Fruit fly (Drosophila melanogaster): ENCODE measurements around the gene Atx-1.

The Atx-1 gene

DNA sequence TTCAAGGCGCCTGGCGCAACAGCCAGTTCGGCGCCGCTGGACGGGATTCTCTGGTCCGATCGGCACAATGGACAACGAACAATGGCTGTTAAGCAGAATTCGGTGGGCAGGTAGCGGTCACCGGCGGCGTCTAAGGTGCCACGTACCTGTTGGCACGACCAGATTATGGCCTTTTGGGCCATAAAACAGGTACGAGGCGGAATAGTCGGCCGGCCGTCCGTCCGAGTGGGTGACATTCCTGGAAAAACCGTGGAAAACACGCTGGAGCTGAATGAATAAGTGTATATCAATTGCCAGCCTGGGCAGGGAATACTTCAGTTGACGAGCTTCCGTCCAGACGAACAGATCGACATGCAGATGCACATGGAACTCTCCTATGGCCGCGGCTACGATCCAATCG lies at the start of gene Atx-1:
Gene Atx-1 (plus strand): TSS at position 301 of the 400 bp plus-strand sequence.
- TF ChIP-seq CG3032 (tag; optimal IDR thresholded peaks at IDR 0.05), result no peak
- TF ChIP-seq svp (GFP tag), result no peak
- no peak for TF ChIP-seq dac (GFP tag; optimal IDR thresholded peaks at IDR 0.05)
- TF ChIP-seq ss (GFP tag; optimal IDR thresholded peaks at IDR 0.05), result no peak
- no peak for TF ChIP-seq Eip78C (GFP tag)
- TF ChIP-seq dsx (GFP tag; optimal IDR thresholded peaks at IDR 0.05; ENCODE audit: poor library complexity, severe bottlenecking), result no peak
- TF ChIP-seq Sox14 (GFP tag; optimal IDR thresholded peaks at IDR 0.05), result no peak
- no peak for TF ChIP-seq cyc (GFP tag; optimal IDR thresholded peaks at IDR 0.05)
- no peak for TF ChIP-seq lz (GFP tag; optimal IDR thresholded peaks at IDR 0.05)
- TF ChIP-seq CG4318 (GFP tag; optimal IDR thresholded peaks at IDR 0.05), result no peak
- TF ChIP-seq Hr39 (GFP tag; optimal IDR thresholded peaks at IDR 0.05), result no peak
- no peak for TF ChIP-seq Blimp-1 (GFP tag; optimal IDR thresholded peaks at IDR 0.05)
- TF ChIP-seq fd59A (GFP tag; optimal IDR thresholded peaks at IDR 0.05), result no peak
- no peak for TF ChIP-seq CG6163 (GFP tag; IDR thresholded peaks at IDR 0.05)
- no peak for TF ChIP-seq Lpt (GFP tag; optimal IDR thresholded peaks at IDR 0.05)

DNA sequence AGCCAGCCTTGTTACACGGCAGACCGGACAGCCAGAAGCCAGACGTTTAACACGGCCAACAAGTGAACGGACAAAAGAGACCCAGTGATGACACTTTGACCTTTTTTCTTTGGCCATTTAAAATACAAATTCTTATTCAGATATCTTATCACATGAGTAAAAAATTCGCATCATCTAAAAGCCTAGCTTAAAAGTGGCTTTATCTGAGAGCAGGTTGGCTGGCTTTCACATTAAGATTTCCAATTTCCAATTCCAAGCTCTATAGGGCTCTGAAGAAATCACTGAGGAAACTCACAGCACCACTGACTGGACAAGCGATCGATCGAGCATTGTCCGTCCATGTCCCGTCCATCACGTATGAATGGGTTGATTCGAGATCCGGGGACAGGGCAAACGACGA lies 47.4 kb upstream of the Atx-1 start:
- peak; percentile 2 for TF ChIP-seq Sox102F (GFP tag; optimal IDR thresholded peaks at IDR 0.05)
- no peak for TF ChIP-seq Eip93F (GFP tag; optimal IDR thresholded peaks at IDR 0.05)
- peak; percentile 70 for TF ChIP-seq svp (GFP tag)
- TF ChIP-seq fd59A (GFP tag; optimal IDR thresholded peaks at IDR 0.05), result no peak
- no peak for TF ChIP-seq CG8319 (GFP tag; optimal IDR thresholded peaks at IDR 0.05)
- no peak for TF ChIP-seq Smox (GFP tag; optimal IDR thresholded peaks at IDR 0.05)
- no peak for TF ChIP-seq CG10631 (GFP tag; optimal IDR thresholded peaks at IDR 0.05)
- no peak for TF ChIP-seq Blimp-1 (GFP tag; optimal IDR thresholded peaks at IDR 0.05)
- TF ChIP-seq OdsH (GFP tag; optimal IDR thresholded peaks at IDR 0.05), result no peak
- TF ChIP-seq spab (GFP tag; optimal IDR thresholded peaks at IDR 0.05), result peak; percentile 16
- peak; percentile 31 for TF ChIP-seq CG3919 (GFP tag; optimal IDR thresholded peaks at IDR 0.05)
- peak; percentile 7 for TF ChIP-seq dsx (GFP tag; optimal IDR thresholded peaks at IDR 0.05; ENCODE audit: poor library complexity, severe bottlenecking)
- TF ChIP-seq CG4318 (GFP tag; optimal IDR thresholded peaks at IDR 0.05), result no peak
- TF ChIP-seq eg (GFP tag; IDR thresholded peaks at IDR 0.05), result no peak
- TF ChIP-seq CG9139 (GFP tag; optimal IDR thresholded peaks at IDR 0.05), result no peak
- no peak for TF ChIP-seq CG16779 (tag; optimal IDR thresholded peaks at IDR 0.05)
- TF ChIP-seq Gug (GFP tag; IDR thresholded peaks at IDR 0.05), result no peak
- TF ChIP-seq topi (GFP tag; optimal IDR thresholded peaks at IDR 0.05), result peak; percentile 3
- peak; percentile 23 for TF ChIP-seq Ets96B (tag; optimal IDR thresholded peaks at IDR 0.05)
- peak; percentile 65 for TF ChIP-seq Eip78C (GFP tag)
- TF ChIP-seq acj6 (GFP tag; optimal IDR thresholded peaks at IDR 0.05), result no peak
- no peak for TF ChIP-seq CG8632 (GFP tag; optimal IDR thresholded peaks at IDR 0.05)
- TF ChIP-seq Met (GFP tag; optimal IDR thresholded peaks at IDR 0.05), result no peak
- TF ChIP-seq esn (GFP tag; optimal IDR thresholded peaks at IDR 0.05), result peak; percentile 6
- no peak for TF ChIP-seq CG11294 (GFP tag; IDR thresholded peaks at IDR 0.05)
- no peak for TF ChIP-seq CG11762 (GFP tag; optimal IDR thresholded peaks at IDR 0.05; ENCODE audit: insufficient read depth)
- TF ChIP-seq CG1621 (tag; optimal IDR thresholded peaks at IDR 0.05), result no peak
- peak; percentile 25 for TF ChIP-seq CG3032 (tag; optimal IDR thresholded peaks at IDR 0.05)
- TF ChIP-seq cyc (GFP tag; optimal IDR thresholded peaks at IDR 0.05), result no peak
- TF ChIP-seq dac (GFP tag; optimal IDR thresholded peaks at IDR 0.05), result no peak
- no peak for TF ChIP-seq Hr38 (GFP tag; optimal IDR thresholded peaks at IDR 0.05)
- peak; percentile 1 for TF ChIP-seq achi (GFP tag; optimal IDR thresholded peaks at IDR 0.05)
- no peak for TF ChIP-seq CG10669 (GFP tag; optimal IDR thresholded peaks at IDR 0.05)
- no peak for TF ChIP-seq salr (GFP tag; optimal IDR thresholded peaks at IDR 0.05)
- no peak for TF ChIP-seq CG6792 (GFP tag; optimal IDR thresholded peaks at IDR 0.05)
- TF ChIP-seq CG11902 (GFP tag; optimal IDR thresholded peaks at IDR 0.05), result no peak
- no peak for TF ChIP-seq fd85E (GFP tag; optimal IDR thresholded peaks at IDR 0.05)
- TF ChIP-seq ss (GFP tag; optimal IDR thresholded peaks at IDR 0.05), result peak in 1 of 2 experiments; percentile 21
- TF ChIP-seq net (GFP tag; optimal IDR thresholded peaks at IDR 0.05), result no peak
- TF ChIP-seq Ets21C (GFP tag; optimal IDR thresholded peaks at IDR 0.05), result no peak
- no peak for TF ChIP-seq vri (GFP tag; optimal IDR thresholded peaks at IDR 0.05)
- no peak for TF ChIP-seq Sox14 (GFP tag; optimal IDR thresholded peaks at IDR 0.05)
- TF ChIP-seq CG32006 (GFP tag; optimal IDR thresholded peaks at IDR 0.05), result no peak
- peak; percentile 21 for TF ChIP-seq CG6808 (GFP tag; optimal IDR thresholded peaks at IDR 0.05)
- no peak for TF ChIP-seq CG31627 (GFP tag; optimal IDR thresholded peaks at IDR 0.05)

All from whole organism, prepupa.